Worm (Caenorhabditis elegans) whole organism, dauer: Measurements from ENCODE around the gene dac-1.

Source experiments
- unc-62 ChIP-seq: sonication (generic microtip); optimal IDR thresholded peaks from 2 replicates; lab custom pipeline; 2017; ENCODE audit warnings: missing biosample characterization, missing genetic modification reagents, missing genetic modification characterization

Gene dac-1

ce11 chrIII:815845-816244 lies at the start of gene dac-1:
Gene dac-1, plus strand, starts transcription at chrIII:816145.
- no peak for TF ChIP-seq unc-62

ce11 chrIII:768528-768927 lies 47.4 kb upstream of the dac-1 start:
- no peak for TF ChIP-seq unc-62

- no peak for TF ChIP-seq unc-62
Measured at ce11 chrIII:770958-771357, 45.0 kb upstream of the dac-1 start, which contains the start of gene tpst-2. Gene tpst-2, plus strand, starts transcription at chrIII:771258.

ce11 chrIII:772675-773074 lies 43.3 kb upstream of the dac-1 start:
- TF ChIP-seq unc-62 = no peak

- TF ChIP-seq unc-62 = no peak
Measured at ce11 chrIII:773114-773513, 42.8 kb upstream of the dac-1 start, which contains the start of gene cyn-6. Gene cyn-6, plus strand, starts transcription at chrIII:773414.

ce11 chrIII:775443-775842 lies 40.5 kb upstream of the dac-1 start:
- TF ChIP-seq unc-62 = no peak

- TF ChIP-seq unc-62 = no peak
Measured at ce11 chrIII:778771-779170, 37.2 kb upstream of the dac-1 start, which contains the start of gene alh-11. Gene alh-11, minus strand, starts transcription at chrIII:778871.

- no peak for TF ChIP-seq unc-62
Measured at ce11 chrIII:782503-782902, 33.4 kb upstream of the dac-1 start.

ce11 chrIII:783254-783753 lies 32.6 kb upstream of the dac-1 start, which contains the start of the genes dagl-2 and ppm-1.G:
Gene dagl-2, minus strand, starts transcription at chrIII:783305.
Gene ppm-1.G, plus strand, starts transcription at chrIII:783703.
- no peak for TF ChIP-seq unc-62

- no peak for TF ChIP-seq unc-62
Measured at ce11 chrIII:789604-790003, 26.3 kb upstream of the dac-1 start.

- TF ChIP-seq unc-62 = no peak
Measured at ce11 chrIII:790591-790990, 25.4 kb upstream of the dac-1 start.

ce11 chrIII:793595-793994 lies 22.4 kb upstream of the dac-1 start, which contains the start of gene snt-2:
Gene snt-2, minus strand, starts transcription at chrIII:793733.
- TF ChIP-seq unc-62 = no peak

ce11 chrIII:794000-794399 lies 21.9 kb upstream of the dac-1 start, which contains the start of gene rps-29:
Gene rps-29, plus strand, starts transcription at chrIII:794300.
- TF ChIP-seq unc-62 = no peak

ce11 chrIII:794984-795596 lies 20.9 kb upstream of the dac-1 start, which contains the start of gene trpp-11:
Gene trpp-11, plus strand, starts transcription at chrIII:795136.
- TF ChIP-seq unc-62 = no peak

- no peak for TF ChIP-seq unc-62
Measured at ce11 chrIII:797507-797906, 18.4 kb upstream of the dac-1 start.

ce11 chrIII:802041-802440 lies 13.9 kb upstream of the dac-1 start:
- no peak for TF ChIP-seq unc-62

ce11 chrIII:811544-811943 lies 4.4 kb upstream of the dac-1 start, which contains the start of gene daf-7:
Gene daf-7, plus strand, starts transcription at chrIII:811844.
- TF ChIP-seq unc-62 = no peak

- TF ChIP-seq unc-62 = no peak
Measured at ce11 chrIII:819313-819712, 3.4 kb downstream of the dac-1 start.
